Fruit fly (Drosophila melanogaster): ENCODE measurements around the gene CG45067.

CG45067 gene

dm6 chr3L:3125649-3126130 lies 11.4 kb upstream of the CG45067 start:
- TF ChIP-seq CG7928 (GFP tag; optimal IDR thresholded peaks at IDR 0.05) (no peak), sens (GFP tag) (peak; percentile 47), luna (GFP tag; optimal IDR thresholded peaks at IDR 0.05) (no peak), caup (GFP tag; optimal IDR thresholded peaks at IDR 0.05; ENCODE audit: severe bottlenecking) (no peak), Pdp1 (GFP tag; optimal IDR thresholded peaks at IDR 0.05) (peak in 1 of 2 experiments; percentile 39), Sox102F (GFP tag; optimal IDR thresholded peaks at IDR 0.05) (peak; percentile 3), Vsx1 (GFP tag; optimal IDR thresholded peaks at IDR 0.05) (no peak), Med (GFP tag) (peak; percentile 61)

DNA sequence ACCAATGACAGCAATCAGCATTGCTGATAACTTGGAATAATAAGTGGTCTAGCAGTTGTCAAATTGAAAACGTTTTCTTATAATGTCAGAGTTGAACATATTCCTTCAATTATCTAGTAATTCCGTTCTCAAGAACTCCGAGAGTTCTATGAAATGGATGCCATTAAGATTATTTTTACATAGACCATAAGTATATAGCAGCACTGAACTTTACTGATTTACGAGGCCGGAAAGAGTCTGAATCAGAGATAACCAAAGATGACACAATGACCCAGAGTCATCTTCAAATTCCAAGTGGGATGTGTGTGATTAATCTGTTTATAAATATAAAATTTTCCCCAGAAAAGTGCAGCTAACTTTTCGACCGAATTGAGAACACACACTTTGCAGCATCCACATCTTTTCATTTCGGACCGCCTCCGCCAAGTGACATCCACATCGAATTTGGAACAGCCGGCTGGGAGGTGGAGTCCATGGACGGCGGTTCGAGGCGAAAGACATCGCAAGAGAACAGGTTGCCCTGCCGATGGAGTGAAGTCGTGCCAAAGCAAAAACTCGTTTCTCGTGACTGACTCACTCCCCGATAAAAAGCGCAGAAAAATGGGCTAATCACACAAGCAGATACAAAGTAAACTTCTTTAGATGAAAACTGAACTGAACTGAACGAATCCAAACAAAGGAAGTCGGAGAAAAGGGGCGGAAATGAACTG lies 10.8 kb upstream of the CG45067 start:
- TF ChIP-seq CG1603 (tag; optimal IDR thresholded peaks at IDR 0.05) (no peak), Hsf (GFP tag; optimal IDR thresholded peaks at IDR 0.05) (no peak), maf-S (GFP tag; optimal IDR thresholded peaks at IDR 0.05) (no peak), Rfx (GFP tag; IDR thresholded peaks at IDR 0.05) (0 out of 2 replicates have a peak, but pooled peaks have one; percentile 19), lbe (GFP tag; optimal IDR thresholded peaks at IDR 0.05) (no peak), chinmo (GFP tag; IDR thresholded peaks at IDR 0.05; ENCODE audit: partially characterized antibody) (peak; percentile 83; the same call in 2 of the 4 replicates), pzg (GFP tag; optimal IDR thresholded peaks at IDR 0.05) (no peak), CG12744 (GFP tag; optimal IDR thresholded peaks at IDR 0.05) (no peak), Hr78 (GFP tag; optimal IDR thresholded peaks at IDR 0.05) (peak in 1 of 2 experiments; percentile 41), CG16779 (GFP tag; IDR thresholded peaks at IDR 0.05) (no peak), corto (GFP tag; optimal IDR thresholded peaks at IDR 0.05) (no peak), so (GFP tag; IDR thresholded peaks at IDR 0.05) (0 out of 3 replicates have a peak, but pooled peaks have one; percentile 40), sob (GFP tag; IDR thresholded peaks at IDR 0.05) (no peak), kni (GFP tag; optimal IDR thresholded peaks at IDR 0.05) (peak; percentile 3), otp (GFP tag; IDR thresholded peaks at IDR 0.05) (no peak), CG8944 (GFP tag; optimal IDR thresholded peaks at IDR 0.05) (no peak), ash1 (GFP tag; optimal IDR thresholded peaks at IDR 0.05) (no peak), odd (GFP tag; optimal IDR thresholded peaks at IDR 0.05) (no peak), hkb (optimal IDR thresholded peaks at IDR 0.05) (no peak), hkb (GFP tag; IDR thresholded peaks at IDR 0.05) (0 out of 2 replicates have a peak, but pooled peaks have one; percentile 15), sens (GFP tag) (peak; percentile 51), ATbp (GFP tag; optimal IDR thresholded peaks at IDR 0.05) (peak; percentile 5), pros (GFP tag; optimal IDR thresholded peaks at IDR 0.05) (no peak), CG6791 (GFP tag; IDR thresholded peaks at IDR 0.05; ENCODE audit: partially characterized antibody) (no peak), Xbp1 (GFP tag; optimal IDR thresholded peaks at IDR 0.05) (no peak), mirr (GFP tag; optimal IDR thresholded peaks at IDR 0.05) (no peak), vvl (GFP tag; IDR thresholded peaks at IDR 0.05) (no peak; the same call in 1 of the 2 replicates), sr (GFP tag; IDR thresholded peaks at IDR 0.05) (0 out of 3 replicates have a peak, but pooled peaks have one; percentile 32), sd (tag; optimal IDR thresholded peaks at IDR 0.05) (peak; percentile 19), CG15479 (GFP tag; optimal IDR thresholded peaks at IDR 0.05) (no peak), sna (GFP tag; IDR thresholded peaks at IDR 0.05; ENCODE audit: partially characterized antibody) (0 out of 2 replicates have a peak, but pooled peaks have one; percentile 18), CG12769 (tag; optimal IDR thresholded peaks at IDR 0.05) (peak; percentile 54), Vsx1 (GFP tag; optimal IDR thresholded peaks at IDR 0.05) (peak; percentile 37), CG10979 (tag; optimal IDR thresholded peaks at IDR 0.05) (no peak), CG4854 (GFP tag; optimal IDR thresholded peaks at IDR 0.05) (no peak), gce (GFP tag; IDR thresholded peaks at IDR 0.05) (no peak)

Data from whole organism, embryonic.